Fruit fly (Drosophila melanogaster) ovary, adult (tissue): ENCODE results near the gene U2af38.

Experiments
- CG17801 ChIP-seq: fragments of 200-800 bp; optimal IDR thresholded peaks from 2 replicates; lab custom pipeline; 2019; ENCODE audit warnings: missing biosample characterization, mild to moderate bottlenecking, missing genetic modification characterization, moderate library complexity; ENCODE audit not compliant: partially characterized antibody

U2af38 gene

DNA sequence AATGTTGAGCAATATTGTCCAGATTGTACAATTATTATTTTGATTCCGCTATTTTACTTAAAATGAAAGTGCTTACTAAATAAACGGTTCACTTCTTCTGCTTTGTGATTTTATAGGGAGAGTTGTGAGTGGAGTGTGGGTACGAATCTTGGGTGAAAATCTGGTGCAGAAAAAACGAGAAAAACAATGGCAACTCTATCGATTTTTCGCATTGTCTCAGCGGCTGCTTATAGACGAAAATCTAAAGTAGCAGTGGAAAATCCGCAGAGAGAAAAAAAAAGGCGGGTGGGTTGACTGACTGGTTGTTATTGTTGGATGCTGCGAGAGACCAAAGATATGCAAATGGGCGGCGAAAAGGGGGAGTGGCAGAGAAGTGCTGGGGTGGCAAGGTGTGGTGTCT is 51.4 kb downstream of the U2af38 start:
- TF ChIP-seq CG17801 = no peak
